Worm (Caenorhabditis elegans) whole organism, L4 larva: ENCODE data around the gene prx-10.

Source experiments
- D1046.2 ChIP-seq: fragments of 200-800 bp; sonication (Bioruptor generic); IDR thresholded peaks from 2 replicates; pipeline ENCODE4 v1.3.6; 2022; ENCODE audit warnings: missing genetic modification characterization, missing compliant biosample characterization
- F37D6.2 ChIP-seq: sonication (generic microtip); optimal IDR thresholded peaks from 2 replicates; lab custom pipeline; 2016; ENCODE audit warnings: mild to moderate bottlenecking, missing genetic modification characterization, missing compliant biosample characterization
- F44E2.7 ChIP-seq: fragments of 200-800 bp; sonication (Bioruptor generic); IDR thresholded peaks from 2 replicates; pipeline ENCODE4 v2.1.2; 2022; ENCODE audit warnings: missing genetic modification characterization, missing compliant biosample characterization
- F49E8.2 ChIP-seq: sonication (generic microtip); optimal IDR thresholded peaks from 2 replicates; lab custom pipeline; 2016; ENCODE audit warnings: missing compliant biosample characterization, mild to moderate bottlenecking, missing genetic modification characterization, borderline replicate concordance
- T20F7.1 ChIP-seq: fragments of 200-800 bp; sonication (Bioruptor generic); optimal IDR thresholded peaks from 2 replicates; lab custom pipeline; 2018; ENCODE audit warnings: mild to moderate bottlenecking, missing genetic modification characterization, missing compliant biosample characterization
- Y105C5A.15 ChIP-seq: fragments of 200-800 bp; sonication (Bioruptor generic); IDR thresholded peaks from 2 replicates; pipeline ENCODE4 v1.3.6; 2022; ENCODE audit warnings: missing genetic modification characterization, missing compliant biosample characterization
- ZK337.2 ChIP-seq: fragments of 200-800 bp; sonication (Bioruptor generic); IDR thresholded peaks from 2 replicates; pipeline ENCODE4 v1.3.6; 2022; ENCODE audit warnings: missing genetic modification reagents, missing genetic modification characterization, missing compliant biosample characterization
- ama-1 ChIP-seq: fragments of 150-350 bp; optimal IDR thresholded peaks from 2 replicates; lab custom pipeline; 2014; ENCODE audit warnings: inconsistent platforms, mixed read lengths
- attf-4 ChIP-seq: sonication (generic microtip); optimal IDR thresholded peaks from 3 replicates; lab custom pipeline; 2017; ENCODE audit warnings: missing biosample characterization, missing genetic modification characterization
- ceh-32 ChIP-seq: sonication (generic microtip); optimal IDR thresholded peaks from 2 replicates; lab custom pipeline; 2016; ENCODE audit warnings: mild to moderate bottlenecking, missing genetic modification characterization, missing compliant biosample characterization; ENCODE audit not compliant: poor library complexity
- ceh-62 ChIP-seq: sonication (generic microtip); optimal IDR thresholded peaks from 2 replicates; lab custom pipeline; 2017; ENCODE audit warnings: missing biosample characterization, missing genetic modification characterization
- cey-2 ChIP-seq: sonication (generic microtip); optimal IDR thresholded peaks from 3 replicates; lab custom pipeline; 2017; ENCODE audit warnings: missing genetic modification characterization, mild to moderate bottlenecking, missing compliant biosample characterization, antibody characterized with exemption, borderline replicate concordance; ENCODE audit not compliant: insufficient read depth
- daf-12 ChIP-seq: fragments of 150-350 bp; optimal IDR thresholded peaks from 2 replicates; lab custom pipeline; 2014; ENCODE audit warnings: missing biosample characterization, missing genetic modification reagents, missing genetic modification characterization
- daf-16 ChIP-seq, 3 experiments: sonication (generic microtip); optimal IDR thresholded peaks; 2 replicates each; lab custom pipeline; 2016 to 2017; ENCODE audit warnings: missing genetic modification characterization in 3 of 3, missing genetic modification reagents in 3 of 3, mild to moderate bottlenecking in 2 of 3, missing compliant biosample characterization in 2 of 3, missing biosample characterization in 1 of 3, moderate library complexity in 1 of 3
- daf-8 ChIP-seq: fragments of 200-800 bp; sonication (Bioruptor generic); IDR thresholded peaks from 2 replicates; pipeline ENCODE4 v1.3.6; 2022; ENCODE audit warnings: missing genetic modification characterization, missing compliant biosample characterization
- dmd-8 ChIP-seq: fragments of 200-800 bp; sonication (Bioruptor generic); IDR thresholded peaks from 2 replicates; pipeline ENCODE4 v1.3.6; 2022; ENCODE audit warnings: missing genetic modification characterization, missing compliant biosample characterization
- hif-1 ChIP-seq, 2 experiments: sonication (generic microtip); optimal IDR thresholded peaks; 2 replicates each; lab custom pipeline; 2016 to 2017; ENCODE audit warnings: missing compliant biosample characterization in 2 of 2, missing genetic modification characterization in 2 of 2, missing genetic modification reagents in 2 of 2, missing genotype in 2 of 2, mild to moderate bottlenecking in 1 of 2
- jun-1 ChIP-seq: fragments of 150-350 bp; optimal IDR thresholded peaks from 2 replicates; lab custom pipeline; 2014; ENCODE audit warnings: missing biosample characterization, missing genetic modification reagents, missing genetic modification characterization
- lin-13 ChIP-seq: fragments of 150-350 bp; optimal IDR thresholded peaks from 2 replicates; lab custom pipeline; 2014; ENCODE audit warnings: missing biosample characterization, missing genetic modification reagents, missing genetic modification characterization
- mdt-29 ChIP-seq: fragments of 200-800 bp; sonication (Bioruptor generic); IDR thresholded peaks from 2 replicates; pipeline ENCODE4 v1.3.6; 2022; ENCODE audit warnings: missing genetic modification reagents, missing genetic modification characterization, missing compliant biosample characterization
- mes-2 ChIP-seq: sonication (generic microtip); optimal IDR thresholded peaks from 2 replicates; lab custom pipeline; 2016; ENCODE audit warnings: missing genotype, mild to moderate bottlenecking, missing genetic modification characterization, missing compliant biosample characterization; ENCODE audit not compliant: poor library complexity, severe bottlenecking
- mxl-2 ChIP-seq: fragments of 200-800 bp; sonication (Bioruptor generic); conservative IDR thresholded peaks from 2 replicates; pipeline ENCODE4 v1.3.6; 2022; ENCODE audit warnings: missing genetic modification reagents, missing genetic modification characterization, missing compliant biosample characterization
- nhr-10 ChIP-seq: fragments of 150-350 bp; optimal IDR thresholded peaks from 2 replicates; lab custom pipeline; 2014; ENCODE audit warnings: missing biosample characterization, missing genetic modification characterization
- nhr-41 ChIP-seq: fragments of 200-800 bp; sonication (Bioruptor generic); IDR thresholded peaks from 2 replicates; pipeline ENCODE4 v1.3.6; 2022; ENCODE audit warnings: missing genetic modification reagents, missing genetic modification characterization, missing compliant biosample characterization
- nhr-6 ChIP-seq: fragments of 150-350 bp; optimal IDR thresholded peaks from 2 replicates; lab custom pipeline; 2014; ENCODE audit warnings: missing biosample characterization, missing genetic modification characterization
- pha-4 ChIP-seq, 2 experiments: fragments of 150-350 bp in 1 of 2; fragments of 200-800 bp in 1 of 2; sonication (Bioruptor generic) in 1 of 2; IDR thresholded peaks in 1 of 2; optimal IDR thresholded peaks in 1 of 2; 2 replicates each; pipeline versions ENCODE4 v1.3.6 to Lab custom; 2014 to 2022; ENCODE audit warnings: missing genetic modification characterization in 2 of 2, missing genetic modification reagents in 2 of 2, missing biosample characterization in 1 of 2, missing compliant biosample characterization in 1 of 2
- sdz-12 ChIP-seq: fragments of 200-800 bp; sonication (Bioruptor generic); optimal IDR thresholded peaks from 2 replicates; lab custom pipeline; 2018; ENCODE audit warnings: mild to moderate bottlenecking, missing genetic modification characterization, missing compliant biosample characterization
- snpc-4 ChIP-seq: fragments of 150-350 bp; optimal IDR thresholded peaks from 2 replicates; lab custom pipeline; 2014; ENCODE audit warnings: missing biosample characterization, missing genetic modification characterization
- spr-3 ChIP-seq: fragments of 200-800 bp; sonication (Bioruptor generic); optimal IDR thresholded peaks from 2 replicates; lab custom pipeline; 2018; ENCODE audit warnings: mild to moderate bottlenecking, missing genetic modification characterization, missing compliant biosample characterization
- unc-62 ChIP-seq, 3 experiments: fragments of 150-350 bp in 1 of 3; sonication (generic microtip); optimal IDR thresholded peaks in 2 of 3; peaks in 1 of 3; 1 replicate in 1 of 3; 2 replicates in 2 of 3; lab custom pipeline; 2014 to 2017; ENCODE audit warnings: missing biosample characterization in 3 of 3, missing genetic modification characterization in 3 of 3, missing genetic modification reagents in 3 of 3, missing genotype in 1 of 3
- zip-11 ChIP-seq: fragments of 200-800 bp; sonication (Bioruptor generic); IDR thresholded peaks from 2 replicates; pipeline ENCODE4 v1.3.6; 2022; ENCODE audit warnings: missing genetic modification characterization, missing compliant biosample characterization

prx-10 gene

DNA sequence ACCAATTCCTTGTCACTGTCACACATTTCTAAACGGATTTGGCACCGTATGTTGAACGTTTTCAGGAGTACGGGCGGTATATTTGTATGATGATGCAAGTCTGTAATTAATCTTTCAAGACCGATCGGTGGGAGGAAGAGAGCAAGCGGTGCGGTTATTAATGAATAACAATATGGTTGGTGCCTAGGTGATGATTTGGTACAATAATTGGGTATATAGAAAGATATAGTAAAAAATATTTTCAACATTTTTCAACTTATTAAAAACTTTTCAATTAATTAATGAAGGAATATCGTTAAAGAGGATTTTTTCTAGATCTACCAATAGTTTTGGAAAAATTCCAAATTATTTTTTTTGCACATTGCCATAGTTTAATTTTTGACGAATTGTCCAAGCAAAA, 8.3 kb downstream of the prx-10 start, which contains the start of gene cnd-1:
TSS of gene cnd-1 (minus strand) at position 101 of the 400 bp plus-strand sequence.
- TF ChIP-seq unc-62 (GFP tag; optimal IDR thresholded peaks at IDR 0.05 in 1 of 2; lab: Kevin White, UChicago) (peak in 1 of 2 experiments; percentile 58), unc-62 (tag; optimal IDR thresholded peaks at IDR 0.05; lab: Kevin White, UChicago) (no peak), hif-1 (tag; optimal IDR thresholded peaks at IDR 0.05; lab: Kevin White, UChicago) (no peak)

DNA sequence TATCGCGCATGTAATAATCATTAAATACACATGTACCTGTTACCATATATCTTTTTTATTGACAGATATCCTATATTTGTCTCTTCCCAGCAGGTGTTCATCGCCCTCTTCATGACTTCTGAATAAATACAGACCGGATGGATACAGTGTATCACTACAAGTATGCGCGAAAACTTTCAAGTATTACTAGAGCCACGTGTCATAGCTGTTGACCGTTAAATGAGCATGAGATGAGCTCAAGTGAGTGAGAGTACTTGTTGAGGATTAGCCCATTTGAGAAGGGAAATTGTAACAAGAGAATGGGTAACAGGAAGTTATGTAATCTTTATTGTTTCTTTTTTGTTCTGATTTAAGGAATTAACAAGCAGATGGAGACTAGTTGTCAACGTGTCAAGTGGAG, 8.9 kb downstream of the prx-10 start:
- TF ChIP-seq F49E8.2 (no peak), sdz-12 (GFP tag; lab: Kevin White, UChicago) (no peak), nhr-10 (no peak), pha-4 (GFP tag; IDR thresholded peaks at IDR 0.05; lab: Robert Waterston, UW) (no peak), pha-4 (tag; optimal IDR thresholded peaks at IDR 0.05; lab: Kevin White, UChicago) (no peak)

DNA sequence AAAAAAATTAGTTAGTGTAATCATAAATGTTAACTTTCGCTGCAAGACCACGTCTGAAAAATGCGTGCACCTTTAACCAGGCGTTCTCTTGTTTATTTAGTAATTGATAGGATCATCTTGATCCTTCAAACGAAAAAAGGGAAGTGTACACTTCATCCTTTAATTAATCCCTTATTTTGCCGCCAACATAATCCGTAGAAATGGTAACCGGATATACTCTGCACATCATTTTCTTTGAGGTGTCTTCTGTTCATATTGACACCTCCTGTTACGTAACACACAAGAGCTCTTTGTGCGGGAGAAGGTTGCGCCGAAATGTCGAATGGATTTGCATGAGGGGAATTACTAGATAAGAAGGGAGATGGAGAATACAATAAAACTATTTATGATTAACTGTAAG, 12.5 kb downstream of the prx-10 start:
- peak in 1 of 2 experiments; percentile 8 for TF ChIP-seq unc-62 (GFP tag; optimal IDR thresholded peaks at IDR 0.05 in 1 of 2; lab: Kevin White, UChicago)
- no peak for TF ChIP-seq unc-62 (tag; optimal IDR thresholded peaks at IDR 0.05; lab: Kevin White, UChicago)
- TF ChIP-seq F37D6.2 (tag; lab: Kevin White, UChicago) = no peak
- TF ChIP-seq, all 104 proteins: peak for 1

DNA sequence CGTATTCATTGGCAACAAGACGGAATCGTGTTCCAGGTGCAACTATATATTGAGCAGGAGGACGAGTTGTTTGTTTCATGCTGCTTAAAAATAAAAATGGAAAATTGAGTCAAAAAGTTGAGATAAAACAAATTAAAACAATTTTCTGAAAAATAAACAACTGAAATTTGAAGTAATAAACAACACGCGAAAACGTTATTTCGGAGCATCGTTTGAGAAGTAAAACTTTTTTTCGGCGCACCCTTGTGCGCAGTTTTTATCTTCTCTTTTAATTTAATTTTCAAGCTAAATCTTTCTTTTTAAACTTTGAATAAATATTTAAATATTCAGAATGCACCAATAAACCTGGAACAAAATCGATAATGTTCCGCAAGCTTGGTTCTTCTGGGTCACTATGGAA, 17.9 kb downstream of the prx-10 start, which contains the start of the genes sumv-1 and gop-1:
TSS of gene sumv-1 (minus strand) at position 80 of the 400 bp plus-strand sequence.
TSS of gene gop-1 (plus strand) at position 331 of the 400 bp plus-strand sequence.
- TF ChIP-seq dmd-8 (no peak), mxl-2 (GFP tag; lab: Robert Waterston, UW) (no peak), T20F7.1 (GFP tag; lab: Kevin White, UChicago) (peak; percentile 88), snpc-4 (no peak), spr-3 (no peak), mdt-29 (GFP tag; lab: Robert Waterston, UW) (no peak), jun-1 (tag; lab: Kevin White, UChicago) (no peak), daf-12 (tag; lab: Kevin White, UChicago) (no peak), attf-4 (tag; lab: Kevin White, UChicago) (no peak)

DNA sequence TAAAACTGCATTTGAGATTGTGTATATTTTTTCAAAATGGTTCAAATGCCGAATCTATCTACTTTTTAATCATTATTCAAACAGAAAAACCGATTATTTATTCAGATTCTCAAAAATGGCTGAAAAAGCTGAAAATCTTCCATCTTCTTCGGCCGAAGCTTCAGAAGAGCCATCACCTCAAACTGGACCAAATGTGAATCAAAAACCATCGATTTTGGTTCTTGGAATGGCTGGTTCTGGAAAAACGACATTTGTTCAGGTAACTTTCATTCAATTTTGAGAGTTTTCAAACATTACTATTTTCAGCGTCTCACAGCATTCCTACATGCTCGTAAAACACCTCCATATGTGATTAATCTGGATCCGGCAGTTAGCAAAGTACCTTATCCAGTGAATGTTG, 22.7 kb downstream of the prx-10 start, which contains the start of gene gop-2:
TSS of gene gop-2 (plus strand) at position 106 of the 400 bp plus-strand sequence.
- TF ChIP-seq jun-1 (tag; lab: Kevin White, UChicago) = no peak
- no peak for TF ChIP-seq ceh-62 (tag; lab: Kevin White, UChicago)
- TF ChIP-seq ZK337.2 (GFP tag; lab: Robert Waterston, UW) = no peak
- peak in 1 of 2 experiments; percentile 92 for TF ChIP-seq unc-62 (GFP tag; optimal IDR thresholded peaks at IDR 0.05 in 1 of 2; lab: Kevin White, UChicago)
- TF ChIP-seq unc-62 (tag; optimal IDR thresholded peaks at IDR 0.05; lab: Kevin White, UChicago) = no peak
- no peak for TF ChIP-seq zip-11
- TF ChIP-seq ama-1 = peak; percentile 24
- no peak for TF ChIP-seq nhr-6 (tag; lab: Kevin White, UChicago)
- TF ChIP-seq D1046.2 = no peak

DNA sequence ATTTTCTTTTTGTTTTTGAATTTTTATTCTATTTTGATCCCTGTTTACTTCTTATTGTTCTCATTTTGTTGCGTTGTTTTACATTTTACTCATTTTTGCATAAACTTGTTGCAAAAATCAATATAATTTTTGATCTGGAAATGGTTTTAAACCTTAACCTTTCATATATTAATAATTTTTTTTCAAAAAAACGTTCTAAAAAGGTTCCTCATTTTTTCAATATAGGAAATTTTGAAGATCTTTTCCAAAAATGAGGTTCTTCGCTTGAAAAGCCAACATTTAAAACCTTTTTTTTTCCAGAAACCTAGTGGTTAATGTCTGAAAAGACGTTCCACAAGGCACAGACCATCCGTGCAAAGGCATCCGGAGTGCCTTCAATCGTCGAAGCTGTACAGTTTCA, 24.2 kb downstream of the prx-10 start, which contains the start of gene gop-3:
TSS of gene gop-3 (plus strand) at position 301 of the 400 bp plus-strand sequence.
- no peak for TF ChIP-seq daf-8 (GFP tag; lab: Robert Waterston, UW)
- TF ChIP-seq Y105C5A.15 (GFP tag; lab: Robert Waterston, UW) = no peak
- TF ChIP-seq hif-1 (tag; optimal IDR thresholded peaks at IDR 0.05; lab: Kevin White, UChicago) = no peak
- TF ChIP-seq mes-2 (tag; lab: Kevin White, UChicago) = no peak
- TF ChIP-seq ceh-32 (tag; lab: Kevin White, UChicago) = no peak
- TF ChIP-seq lin-13 (GFP tag; lab: Kevin White, UChicago) = no peak
- TF ChIP-seq nhr-41 (GFP tag; lab: Robert Waterston, UW) = no peak
- no peak for TF ChIP-seq F49E8.2
- TF ChIP-seq daf-16 (GFP tag; optimal IDR thresholded peaks at IDR 0.05; lab: Kevin White, UChicago) = no peak
- TF ChIP-seq daf-16 (tag; optimal IDR thresholded peaks at IDR 0.05; lab: Kevin White, UChicago) = no peak
- TF ChIP-seq cey-2 = no peak
- no peak for TF ChIP-seq F44E2.7
- TF ChIP-seq zip-11 = no peak
